Fruit fly (Drosophila melanogaster) ovary, adult (tissue): ENCODE data around the gene CG31637.

ENCODE experiments used
- CG17801 ChIP-seq: fragments of 200-800 bp; optimal IDR thresholded peaks from 2 replicates; lab custom pipeline; 2019; ENCODE audit warnings: missing biosample characterization, mild to moderate bottlenecking, missing genetic modification characterization, moderate library complexity; ENCODE audit not compliant: partially characterized antibody

CG31637 gene

dm6 chr2L:6550809-6551208, 52.4 kb downstream of the CG31637 start:
- TF ChIP-seq CG17801 (GFP tag; lab: Kevin White, UChicago), result no peak

- TF ChIP-seq CG17801 (GFP tag; lab: Kevin White, UChicago), result no peak
Observed at dm6 chr2L:6551452-6551851, 53.0 kb downstream of the CG31637 start.

- no peak for TF ChIP-seq CG17801 (GFP tag; lab: Kevin White, UChicago)
Observed at dm6 chr2L:6552345-6552744, 53.9 kb downstream of the CG31637 start.

dm6 chr2L:6553041-6553796, 54.8 kb downstream of the CG31637 start:
- TF ChIP-seq CG17801 (GFP tag; lab: Kevin White, UChicago), result no peak

dm6 chr2L:6553797-6554188, 55.3 kb downstream of the CG31637 start:
- no peak for TF ChIP-seq CG17801 (GFP tag; lab: Kevin White, UChicago)

- TF ChIP-seq CG17801 (GFP tag; lab: Kevin White, UChicago), result peak; percentile 28
Observed at dm6 chr2L:6557429-6558384, 59.3 kb downstream of the CG31637 start, which contains the start of the genes IFT52 and COX5B. Gene IFT52 (minus strand): TSS chr2L:6557502. Gene COX5B (plus strand): TSS chr2L:6557800.

dm6 chr2L:6559131-6559530, 60.7 kb downstream of the CG31637 start, which contains the start of gene COX5BL:
Gene COX5BL (plus strand): TSS chr2L:6559431.
- TF ChIP-seq CG17801 (GFP tag; lab: Kevin White, UChicago), result no peak

- TF ChIP-seq CG17801 (GFP tag; lab: Kevin White, UChicago), result peak; percentile 91
Observed at dm6 chr2L:6561463-6562357, 63.3 kb downstream of the CG31637 start, which contains the start of the genes Trmt6 and Ent2. Gene Trmt6 (minus strand): TSS chr2L:6562289. Gene Ent2 (plus strand): TSS chr2L:6562325.

dm6 chr2L:6562358-6562687, 63.9 kb downstream of the CG31637 start:
- no peak for TF ChIP-seq CG17801 (GFP tag; lab: Kevin White, UChicago)

- no peak for TF ChIP-seq CG17801 (GFP tag; lab: Kevin White, UChicago)
Observed at dm6 chr2L:6564955-6565354, 66.5 kb downstream of the CG31637 start.

dm6 chr2L:6566020-6566687, 67.7 kb downstream of the CG31637 start, which contains the start of gene CG13766:
Gene CG13766 (minus strand): TSS chr2L:6566181.
- no peak for TF ChIP-seq CG17801 (GFP tag; lab: Kevin White, UChicago)
